Fruit fly (Drosophila melanogaster): ENCODE results near the gene PIG-H.

The PIG-H gene

dm6 chr3R:7962778-7963494, 36.7 kb upstream of the PIG-H start (continued):
- TF ChIP-seq Xrp1 (GFP tag; IDR thresholded peaks at IDR 0.05) (peak; percentile 61; the same call in 1 of the 2 replicates), Dbx (GFP tag; IDR thresholded peaks at IDR 0.05) (no peak), CG12659 (GFP tag; optimal IDR thresholded peaks at IDR 0.05) (peak; percentile 6), hb (GFP tag; IDR thresholded peaks at IDR 0.05; ENCODE audit: partially characterized antibody) (0 out of 3 replicates have a peak, but pooled peaks have one; percentile 10), slou (GFP tag; optimal IDR thresholded peaks at IDR 0.05) (peak; percentile 13), Hr78 (GFP tag; optimal IDR thresholded peaks at IDR 0.05) (no peak), CG3726 (GFP tag; IDR thresholded peaks at IDR 0.05) (no peak), CG6654 (GFP tag; optimal IDR thresholded peaks at IDR 0.05) (peak; percentile 55), Asciz (GFP tag; optimal IDR thresholded peaks at IDR 0.05) (peak; percentile 55), bcd (GFP tag; optimal IDR thresholded peaks at IDR 0.05) (peak; percentile 45), lmd (GFP tag; IDR thresholded peaks at IDR 0.05) (0 out of 2 replicates have a peak, but pooled peaks have one; percentile 15), exex (tag; optimal IDR thresholded peaks at IDR 0.05) (no peak), Jarid2 (GFP tag; optimal IDR thresholded peaks at IDR 0.05) (peak; percentile 18), Atf3 (GFP tag; optimal IDR thresholded peaks at IDR 0.05) (no peak), CoRest (tag; optimal IDR thresholded peaks at IDR 0.05) (peak; percentile 72), CG12942 (GFP tag; optimal IDR thresholded peaks at IDR 0.05) (no peak), ken (GFP tag; IDR thresholded peaks at IDR 0.05) (no peak), CG2202 (tag; optimal IDR thresholded peaks at IDR 0.05) (no peak), CG16815 (GFP tag; optimal IDR thresholded peaks at IDR 0.05) (peak; percentile 71), slp2 (GFP tag; optimal IDR thresholded peaks at IDR 0.05) (no peak), Bdp1 (GFP tag; optimal IDR thresholded peaks at IDR 0.05) (no peak), cg (GFP tag; optimal IDR thresholded peaks at IDR 0.05) (peak; percentile 91), wek (GFP tag; optimal IDR thresholded peaks at IDR 0.05) (no peak), crc (GFP tag; optimal IDR thresholded peaks at IDR 0.05) (no peak), CG11398 (GFP tag; optimal IDR thresholded peaks at IDR 0.05) (no peak), CG7963 (GFP tag; IDR thresholded peaks at IDR 0.05; ENCODE audit: partially characterized antibody) (no peak), Chrac-16 (GFP tag; optimal IDR thresholded peaks at IDR 0.05) (peak; percentile 19), CG32772 (GFP tag; IDR thresholded peaks at IDR 0.05) (peak; percentile 46), CG1233 (GFP tag; optimal IDR thresholded peaks at IDR 0.05) (peak; percentile 52), CG6254 (GFP tag; optimal IDR thresholded peaks at IDR 0.05) (peak; percentile 44), inv (GFP tag; IDR thresholded peaks at IDR 0.05; ENCODE audit: partially characterized antibody) (no peak), CHES-1-like (GFP tag; optimal IDR thresholded peaks at IDR 0.05) (no peak), CG4854 (GFP tag; optimal IDR thresholded peaks at IDR 0.05) (no peak), CG17361 (GFP tag; IDR thresholded peaks at IDR 0.05) (peak; percentile 93), CG14860 (GFP tag; IDR thresholded peaks at IDR 0.05; ENCODE audit: partially characterized antibody) (0 out of 3 replicates have a peak, but pooled peaks have one; percentile 34), CG11093 (GFP tag; IDR thresholded peaks at IDR 0.05) (peak; percentile 7; the same call in 1 of the 3 replicates), CG6765 (GFP tag; optimal IDR thresholded peaks at IDR 0.05) (no peak), CG33213 (GFP tag; optimal IDR thresholded peaks at IDR 0.05) (no peak), CG5953 (GFP tag; IDR thresholded peaks at IDR 0.05) (peak; percentile 46; the same call in 1 of the 2 replicates), Oli (tag; optimal IDR thresholded peaks at IDR 0.05) (peak; percentile 79), chif (GFP tag; optimal IDR thresholded peaks at IDR 0.05) (peak; percentile 4 to 10), gcm2 (GFP tag; optimal IDR thresholded peaks at IDR 0.05) (no peak), CG10431 (GFP tag; optimal IDR thresholded peaks at IDR 0.05) (peak; percentile 47), lov (optimal IDR thresholded peaks at IDR 0.05) (no peak), lov (GFP tag; IDR thresholded peaks at IDR 0.05) (0 out of 3 replicates have a peak, but pooled peaks have one; percentile 5), Taf1 (GFP tag; IDR thresholded peaks at IDR 0.05) (no peak), CG17568 (GFP tag; optimal IDR thresholded peaks at IDR 0.05) (no peak), Atf-2 (GFP tag; optimal IDR thresholded peaks at IDR 0.05) (no peak), Hand (GFP tag; optimal IDR thresholded peaks at IDR 0.05) (no peak)

Measured in whole organism, embryonic.